ENCODE assay signal across 6 fruit fly cellular contexts in the genomic region with DNA sequence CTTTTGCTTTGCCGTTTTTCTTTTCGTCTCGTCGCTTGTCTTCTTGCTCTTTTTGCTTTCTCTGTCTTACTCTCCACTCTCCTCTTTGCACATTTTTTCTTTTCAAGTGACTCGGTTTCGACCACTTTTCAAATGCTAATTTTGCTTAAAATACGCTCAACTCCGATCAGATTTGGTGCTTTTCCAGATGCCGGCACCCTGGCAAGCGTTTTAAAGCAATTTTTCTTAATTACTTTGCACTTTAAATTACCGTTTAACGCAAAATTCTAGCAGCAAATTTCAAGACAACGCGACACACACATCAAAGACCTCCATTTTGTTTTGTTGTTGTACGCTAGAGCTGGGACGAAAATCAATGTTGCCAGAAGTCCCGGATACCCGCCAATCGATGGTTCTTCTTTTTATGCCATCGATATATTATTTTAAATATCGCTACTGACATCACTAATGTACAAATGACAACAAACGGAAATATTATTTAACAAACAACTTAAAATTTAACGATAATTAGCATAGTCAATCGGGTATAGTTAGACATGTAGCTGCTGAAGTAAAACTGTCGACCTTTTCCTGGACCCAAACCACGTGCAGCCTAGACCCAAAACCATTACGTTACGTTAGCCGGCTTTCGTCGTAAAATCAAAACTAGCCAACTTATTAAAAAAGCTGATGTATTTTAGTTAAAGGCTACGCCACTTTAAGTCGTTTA.
TF ChIP-seq lines count a peak whose summit lies in the region.

Gene kis (minus strand): TSS at position 317 of the 709 bp plus-strand sequence.

- TF ChIP-seq CTCF in S2 (optimal IDR thresholded peaks at IDR 0.05; lab: Kevin White, UChicago) = peak; percentile 29 to 50
- TF ChIP-seq CTCF in whole organism, embryonic (GFP tag; optimal IDR thresholded peaks at IDR 0.05; lab: Kevin White, UChicago) = peak; percentile 54

TF ChIP-seq in whole organism, adult, 20 proteins besides CTCF, POLR2A, EP300 and RAD21 (continues in another document):
- TF ChIP-seq Hr96 (GFP tag; optimal IDR thresholded peaks at IDR 0.05; lab: Kevin White, UChicago) (peak; percentile 56), CG7101 (tag; optimal IDR thresholded peaks at IDR 0.05; lab: Kevin White, UChicago) (peak; percentile 25), CG7045 (GFP tag; optimal IDR thresholded peaks at IDR 0.05; lab: Kevin White, UChicago) (peak; percentile 24), Mnt (GFP tag; optimal IDR thresholded peaks at IDR 0.05; lab: Kevin White, UChicago) (peak; percentile 75), ovo (GFP tag; optimal IDR thresholded peaks at IDR 0.05; lab: Kevin White, UChicago) (no peak), cic (GFP tag; optimal IDR thresholded peaks at IDR 0.05; lab: Kevin White, UChicago) (no peak), tj (GFP tag; optimal IDR thresholded peaks at IDR 0.05; lab: Kevin White, UChicago) (no peak), pad (GFP tag; optimal IDR thresholded peaks at IDR 0.05; lab: Kevin White, UChicago) (peak; percentile 23), CG5204 (GFP tag; optimal IDR thresholded peaks at IDR 0.05; lab: Kevin White, UChicago) (no peak), CG33017 (tag; optimal IDR thresholded peaks at IDR 0.05; lab: Kevin White, UChicago) (peak; percentile 46), CG1620 (GFP tag; optimal IDR thresholded peaks at IDR 0.05; lab: Kevin White, UChicago) (peak; percentile 64), CG12768 (GFP tag; optimal IDR thresholded peaks at IDR 0.05; lab: Kevin White, UChicago) (peak; percentile 8), CG14711 (tag; optimal IDR thresholded peaks at IDR 0.05; lab: Kevin White, UChicago) (no peak), cnc (optimal IDR thresholded peaks at IDR 0.05; lab: Kevin White, UChicago) (no peak), CG11617 (GFP tag; optimal IDR thresholded peaks at IDR 0.05; lab: Kevin White, UChicago) (peak; percentile 46), Clk (GFP tag; optimal IDR thresholded peaks at IDR 0.05; lab: Kevin White, UChicago) (peak; percentile 9)

TF ChIP-seq in whole organism, embryonic, 481 proteins besides CTCF, POLR2A, EP300 and RAD21 (continues in another document):
- peak; percentile 96 for TF ChIP-seq MESR4 (GFP tag; optimal IDR thresholded peaks at IDR 0.05; lab: Kevin White, UChicago)
- TF ChIP-seq CG7556 (GFP tag; optimal IDR thresholded peaks at IDR 0.05; lab: Kevin White, UChicago) = no peak
- no peak for TF ChIP-seq Ssrp (tag; optimal IDR thresholded peaks at IDR 0.05; lab: Kevin White, UChicago)
- no peak for TF ChIP-seq dimm (GFP tag; IDR thresholded peaks at IDR 0.05; lab: Robert Waterston, UW)
- peak; percentile 57 for TF ChIP-seq Abd-B (GFP tag; optimal IDR thresholded peaks at IDR 0.05; lab: Kevin White, UChicago)
- peak; percentile 26 for TF ChIP-seq lbe (GFP tag; optimal IDR thresholded peaks at IDR 0.05; lab: Kevin White, UChicago)
- no peak for TF ChIP-seq H2.0 (GFP tag; IDR thresholded peaks at IDR 0.05; lab: Robert Waterston, UW)
- no peak for TF ChIP-seq CG17912 (GFP tag; optimal IDR thresholded peaks at IDR 0.05; lab: Kevin White, UChicago)
- no peak for TF ChIP-seq ftz-f1 (GFP tag; optimal IDR thresholded peaks at IDR 0.05; lab: Kevin White, UChicago)
- no peak for TF ChIP-seq hth (optimal IDR thresholded peaks at IDR 0.05; lab: Kevin White, UChicago)
- TF ChIP-seq CG8089 (GFP tag; optimal IDR thresholded peaks at IDR 0.05; lab: Kevin White, UChicago) = no peak
- peak; percentile 50 for TF ChIP-seq eyg (GFP tag; optimal IDR thresholded peaks at IDR 0.05; lab: Kevin White, UChicago)
- no peak for TF ChIP-seq CG9609 (GFP tag; optimal IDR thresholded peaks at IDR 0.05; lab: Kevin White, UChicago)
- TF ChIP-seq CG11398 (GFP tag; optimal IDR thresholded peaks at IDR 0.05; lab: Kevin White, UChicago) = no peak
- TF ChIP-seq Ada2b (GFP tag; IDR thresholded peaks at IDR 0.05; lab: Robert Waterston, UW) = no peak
- no peak for TF ChIP-seq CG14050 (GFP tag; IDR thresholded peaks at IDR 0.05; lab: Robert Waterston, UW)
- TF ChIP-seq bcd (GFP tag; optimal IDR thresholded peaks at IDR 0.05; lab: Kevin White, UChicago) = peak; percentile 23

TF ChIP-seq in whole organism, prepupa, 60 proteins besides CTCF, POLR2A, EP300 and RAD21 (continues in another document):
- TF ChIP-seq Sox14 (GFP tag; optimal IDR thresholded peaks at IDR 0.05; lab: Kevin White, UChicago) (peak; percentile 73), Hr39 (GFP tag; optimal IDR thresholded peaks at IDR 0.05; lab: Kevin White, UChicago) (peak; percentile 30), achi (GFP tag; optimal IDR thresholded peaks at IDR 0.05; lab: Kevin White, UChicago) (peak; percentile 25), CG10631 (GFP tag; optimal IDR thresholded peaks at IDR 0.05; lab: Kevin White, UChicago) (no peak), Eip75B (GFP tag; optimal IDR thresholded peaks at IDR 0.05; lab: Kevin White, UChicago) (peak; percentile 43), Lpt (GFP tag; optimal IDR thresholded peaks at IDR 0.05; lab: Kevin White, UChicago) (no peak), spab (GFP tag; optimal IDR thresholded peaks at IDR 0.05; lab: Kevin White, UChicago) (no peak), Sox102F (GFP tag; optimal IDR thresholded peaks at IDR 0.05; lab: Kevin White, UChicago) (no peak), Hr38 (GFP tag; optimal IDR thresholded peaks at IDR 0.05; lab: Kevin White, UChicago) (no peak), pdm3 (GFP tag; optimal IDR thresholded peaks at IDR 0.05; lab: Kevin White, UChicago) (no peak), salr (GFP tag; optimal IDR thresholded peaks at IDR 0.05; lab: Kevin White, UChicago) (no peak), ss (GFP tag; optimal IDR thresholded peaks at IDR 0.05; lab: Kevin White, UChicago) (peak; percentile 38 to 53), CG6854 (GFP tag; optimal IDR thresholded peaks at IDR 0.05; lab: Kevin White, UChicago) (peak; percentile 53), cyc (GFP tag; optimal IDR thresholded peaks at IDR 0.05; lab: Kevin White, UChicago) (no peak), CG6792 (GFP tag; optimal IDR thresholded peaks at IDR 0.05; lab: Kevin White, UChicago) (no peak), topi (GFP tag; optimal IDR thresholded peaks at IDR 0.05; lab: Kevin White, UChicago) (peak; percentile 17), CG10669 (GFP tag; optimal IDR thresholded peaks at IDR 0.05; lab: Kevin White, UChicago) (no peak), CG15336 (GFP tag; IDR thresholded peaks at IDR 0.05; lab: Robert Waterston, UW) (no peak)

TF ChIP-seq in whole organism, pupa, 21 proteins besides CTCF, POLR2A, EP300 and RAD21:
- TF ChIP-seq Ets98B (GFP tag; IDR thresholded peaks at IDR 0.05; lab: Robert Waterston, UW) = 0 out of 2 replicates have a peak, but pooled peaks have one; percentile 10
- no peak for TF ChIP-seq CG8301 (tag; optimal IDR thresholded peaks at IDR 0.05; lab: Kevin White, UChicago)
- peak; percentile 28 for TF ChIP-seq CG14655 (GFP tag; optimal IDR thresholded peaks at IDR 0.05; lab: Kevin White, UChicago)
- TF ChIP-seq CG10348 (GFP tag; IDR thresholded peaks at IDR 0.05; lab: Robert Waterston, UW) = no peak
- no peak for TF ChIP-seq CG34367 (tag; optimal IDR thresholded peaks at IDR 0.05; lab: Kevin White, UChicago)
- peak; percentile 1 for TF ChIP-seq CG17806 (tag; optimal IDR thresholded peaks at IDR 0.05; lab: Kevin White, UChicago)
- TF ChIP-seq gl (tag; optimal IDR thresholded peaks at IDR 0.05; lab: Kevin White, UChicago) = peak; percentile 30
- no peak; the same call in 2 of the 3 replicates for TF ChIP-seq fd96Ca (GFP tag; IDR thresholded peaks at IDR 0.05; lab: Robert Waterston, UW)
- TF ChIP-seq rn (GFP tag; IDR thresholded peaks at IDR 0.05; lab: Robert Waterston, UW) = no peak
- TF ChIP-seq CG15710 (tag; optimal IDR thresholded peaks at IDR 0.05; lab: Kevin White, UChicago) = peak; percentile 16
- no peak for TF ChIP-seq CG32121 (GFP tag; IDR thresholded peaks at IDR 0.05; lab: Robert Waterston, UW)
- TF ChIP-seq CG8159 (tag; optimal IDR thresholded peaks at IDR 0.05; lab: Kevin White, UChicago) = peak; percentile 39
- peak; percentile 55 for TF ChIP-seq EcR (GFP tag; optimal IDR thresholded peaks at IDR 0.05; lab: Kevin White, UChicago)

TF ChIP-seq in whole organism, wandering third instar larva, 38 proteins besides CTCF, POLR2A, EP300 and RAD21:
- TF ChIP-seq OdsH (GFP tag; optimal IDR thresholded peaks at IDR 0.05; lab: Kevin White, UChicago) (peak; percentile 5), HLH106 (tag; optimal IDR thresholded peaks at IDR 0.05; lab: Kevin White, UChicago) (peak; percentile 34), Jra (GFP tag; optimal IDR thresholded peaks at IDR 0.05; lab: Kevin White, UChicago) (peak; percentile 64), h (GFP tag; optimal IDR thresholded peaks at IDR 0.05; lab: Kevin White, UChicago) (peak; percentile 69), Myc (optimal IDR thresholded peaks at IDR 0.05; lab: Kevin White, UChicago) (peak; percentile 13), rgr (GFP tag; optimal IDR thresholded peaks at IDR 0.05; lab: Kevin White, UChicago) (peak; percentile 21), foxo (GFP tag; optimal IDR thresholded peaks at IDR 0.05; lab: Kevin White, UChicago) (peak in 1 of 2 experiments; percentile 48), CG9705 (GFP tag; optimal IDR thresholded peaks at IDR 0.05; lab: Kevin White, UChicago) (peak; percentile 20), Rel (GFP tag; optimal IDR thresholded peaks at IDR 0.05; lab: Kevin White, UChicago) (no peak), Rel (tag; optimal IDR thresholded peaks at IDR 0.05; lab: Kevin White, UChicago) (peak; percentile 31), Dfd (GFP tag; optimal IDR thresholded peaks at IDR 0.05; lab: Kevin White, UChicago) (no peak), br (GFP tag; optimal IDR thresholded peaks at IDR 0.05; lab: Kevin White, UChicago) (peak; percentile 41), Sp1 (GFP tag; optimal IDR thresholded peaks at IDR 0.05; lab: Kevin White, UChicago) (peak; percentile 55), psq (GFP tag; optimal IDR thresholded peaks at IDR 0.05; lab: Kevin White, UChicago) (peak; percentile 95), woc (GFP tag; optimal IDR thresholded peaks at IDR 0.05; lab: Kevin White, UChicago) (peak; percentile 11), dl (GFP tag; optimal IDR thresholded peaks at IDR 0.05; lab: Kevin White, UChicago; ENCODE audit: insufficient read depth in 1 of 2, partially characterized antibody in 2 of 2) (no peak), dmrt93B (GFP tag; optimal IDR thresholded peaks at IDR 0.05; lab: Kevin White, UChicago) (no peak), Mio (GFP tag; optimal IDR thresholded peaks at IDR 0.05; lab: Kevin White, UChicago) (no peak), Hnf4 (GFP tag; optimal IDR thresholded peaks at IDR 0.05; lab: Kevin White, UChicago) (no peak), lola (GFP tag; optimal IDR thresholded peaks at IDR 0.05; lab: Kevin White, UChicago) (no peak), N (GFP tag; optimal IDR thresholded peaks at IDR 0.05; lab: Kevin White, UChicago) (no peak), Vsx2 (GFP tag; optimal IDR thresholded peaks at IDR 0.05; lab: Kevin White, UChicago; ENCODE audit: partially characterized antibody) (no peak), Hr83 (GFP tag; optimal IDR thresholded peaks at IDR 0.05; lab: Kevin White, UChicago; ENCODE audit: poor library complexity, severe bottlenecking) (peak; percentile 33)
